Worm (Caenorhabditis elegans) whole organism, L4 larva: ENCODE data around the gene cpr-2.

Experiments used
- ceh-82 ChIP-seq: sonication (generic microtip); optimal IDR thresholded peaks from 2 replicates; lab custom pipeline; 2017; ENCODE audit warnings: missing biosample characterization, missing genetic modification characterization
- fos-1 ChIP-seq: fragments of 150-350 bp; optimal IDR thresholded peaks from 2 replicates; lab custom pipeline; 2014; ENCODE audit warnings: missing biosample characterization, missing genetic modification characterization
- nhr-11 ChIP-seq: fragments of 150-350 bp; optimal IDR thresholded peaks from 2 replicates; lab custom pipeline; 2014; ENCODE audit warnings: missing biosample characterization, missing genetic modification characterization
- unc-62 ChIP-seq, 3 experiments: fragments of 150-350 bp in 1 of 3; sonication (generic microtip); optimal IDR thresholded peaks in 2 of 3; peaks in 1 of 3; 1 replicate in 1 of 3; 2 replicates in 2 of 3; lab custom pipeline; 2014 to 2017; ENCODE audit warnings: missing biosample characterization in 3 of 3, missing genetic modification characterization in 3 of 3, missing genetic modification reagents in 3 of 3, missing genotype in 1 of 3

DNA sequence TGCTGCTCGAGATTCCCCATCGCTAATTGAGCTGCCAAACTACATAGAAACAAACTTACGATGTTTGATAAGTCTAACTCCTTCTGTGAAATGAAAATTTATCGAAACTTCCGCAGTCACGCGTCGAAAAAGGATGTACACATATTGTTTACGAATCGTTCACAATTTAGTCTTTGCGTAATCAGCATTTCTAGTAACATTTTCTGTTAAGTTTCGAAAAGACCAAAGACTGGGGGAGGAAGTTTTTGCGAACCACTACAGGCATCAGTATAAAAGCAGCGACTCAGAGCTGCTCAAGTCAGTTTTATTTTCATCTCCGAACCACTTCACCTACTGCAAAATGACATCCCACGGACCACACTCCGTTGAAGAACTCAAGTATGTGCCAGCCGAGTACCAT is 45.7 kb downstream of the cpr-2 start, which contains the start of gene sqst-4:
- no peak for TF ChIP-seq nhr-11 (tag; lab: Kevin White, UChicago)
- TF ChIP-seq unc-62 (GFP tag; optimal IDR thresholded peaks at IDR 0.05 in 1 of 2; lab: Kevin White, UChicago), result no peak
- no peak for TF ChIP-seq unc-62 (tag; optimal IDR thresholded peaks at IDR 0.05; lab: Kevin White, UChicago)
- no peak for TF ChIP-seq ceh-82 (tag; lab: Kevin White, UChicago)
- TF ChIP-seq fos-1 (tag; lab: Kevin White, UChicago), result no peak
